Worm (Caenorhabditis elegans) whole organism, young adult: Measurements from ENCODE around the gene C07G1.15.
A peak's percentile ranks its signal among the peaks of the same experiment; 100 is the strongest.
"Not testable (repeated sequence)": the region's sequence is repeated elsewhere in the genome, so short reads cannot be mapped to it uniquely, and the experiment has no call there.

Experiments
- B0261.1 ChIP-seq: sonication (generic microtip); optimal IDR thresholded peaks from 2 replicates; lab custom pipeline; 2016; ENCODE audit warnings: mild to moderate bottlenecking, missing genetic modification characterization, moderate library complexity, missing compliant biosample characterization
- C17E4.6 ChIP-seq: fragments of 200-800 bp; sonication (Bioruptor generic); IDR thresholded peaks from 2 replicates; pipeline ENCODE4 v1.3.6; 2022; ENCODE audit warnings: missing genetic modification reagents, missing genetic modification characterization, missing compliant biosample characterization
- aptf-2 ChIP-seq: fragments of 200-800 bp; sonication (Bioruptor generic); conservative IDR thresholded peaks from 2 replicates; pipeline ENCODE4 v1.3.6; 2022; ENCODE audit warnings: missing genetic modification reagents, missing genetic modification characterization, missing compliant biosample characterization
- attf-5 ChIP-seq: fragments of 200-800 bp; sonication (Bioruptor generic); optimal IDR thresholded peaks from 2 replicates; lab custom pipeline; 2018; ENCODE audit warnings: mild to moderate bottlenecking, missing genetic modification characterization, missing compliant biosample characterization
- cebp-1 ChIP-seq, 2 experiments: fragments of 200-800 bp in 1 of 2; sonication (Bioruptor generic) in 1 of 2; sonication (generic microtip) in 1 of 2; IDR thresholded peaks in 1 of 2; optimal IDR thresholded peaks in 1 of 2; 2 replicates each; pipeline versions ENCODE4 v1.3.6 to Lab custom; 2017 to 2022; ENCODE audit warnings: missing compliant biosample characterization in 2 of 2, missing genetic modification characterization in 2 of 2, mild to moderate bottlenecking in 1 of 2, missing genetic modification reagents in 1 of 2, moderate library complexity in 1 of 2
- ceh-100 ChIP-seq: fragments of 200-800 bp; sonication (Bioruptor generic); IDR thresholded peaks from 2 replicates; pipeline ENCODE4 v1.3.6; 2022; ENCODE audit warnings: missing genetic modification reagents, missing genetic modification characterization, missing compliant biosample characterization
- ceh-27 ChIP-seq: fragments of 200-800 bp; sonication (Bioruptor generic); optimal IDR thresholded peaks from 2 replicates; lab custom pipeline; 2018; ENCODE audit warnings: mild to moderate bottlenecking, missing genetic modification characterization, moderate library complexity, missing compliant biosample characterization
- ceh-79 ChIP-seq: sonication (generic microtip); optimal IDR thresholded peaks from 2 replicates; lab custom pipeline; 2017; ENCODE audit warnings: mild to moderate bottlenecking, missing genetic modification characterization, missing compliant biosample characterization
- ceh-91 ChIP-seq: fragments of 200-800 bp; sonication (Bioruptor generic); IDR thresholded peaks from 2 replicates; pipeline ENCODE4 v1.3.6; 2022; ENCODE audit warnings: missing genetic modification reagents, missing genetic modification characterization, missing compliant biosample characterization
- die-1 ChIP-seq: sonication (generic microtip); optimal IDR thresholded peaks from 2 replicates; lab custom pipeline; 2016; ENCODE audit warnings: missing genotype, mild to moderate bottlenecking, missing genetic modification characterization, missing compliant biosample characterization
- dox-1 ChIP-seq: fragments of 200-800 bp; sonication (Bioruptor generic); IDR thresholded peaks from 2 replicates; pipeline ENCODE4 v1.3.6; 2022; ENCODE audit warnings: missing genetic modification reagents, missing genetic modification characterization, missing compliant biosample characterization
- egl-18 ChIP-seq: fragments of 200-800 bp; sonication (Bioruptor generic); IDR thresholded peaks from 2 replicates; pipeline ENCODE4 v1.3.6; 2022; ENCODE audit warnings: missing genetic modification reagents, missing genetic modification characterization, missing compliant biosample characterization
- egrh-3 ChIP-seq: fragments of 200-800 bp; sonication (Bioruptor generic); IDR thresholded peaks from 2 replicates; pipeline ENCODE4 v1.3.6; 2022; ENCODE audit warnings: missing genetic modification reagents, missing genetic modification characterization, missing compliant biosample characterization
- ekl-4 ChIP-seq: fragments of 200-800 bp; sonication (Bioruptor generic); IDR thresholded peaks from 2 replicates; pipeline ENCODE4 v1.3.6; 2022; ENCODE audit warnings: missing genetic modification reagents, missing genetic modification characterization, missing compliant biosample characterization
- him-1 ChIP-seq: sonication (generic microtip); optimal IDR thresholded peaks from 2 replicates; lab custom pipeline; 2016; ENCODE audit warnings: missing genotype, missing genetic modification reagents, missing genetic modification characterization, missing compliant biosample characterization
- hmg-1.2 ChIP-seq: fragments of 200-800 bp; sonication (Bioruptor generic); IDR thresholded peaks from 2 replicates; pipeline ENCODE4 v1.3.6; 2022; ENCODE audit warnings: missing genetic modification reagents, missing genetic modification characterization, missing compliant biosample characterization
- lag-1 ChIP-seq: fragments of 200-800 bp; sonication (Bioruptor generic); IDR thresholded peaks from 2 replicates; pipeline ENCODE4 v1.3.6; 2022; ENCODE audit warnings: missing genetic modification reagents, missing genetic modification characterization, missing compliant biosample characterization
- lin-26 ChIP-seq: fragments of 200-800 bp; sonication (Bioruptor generic); IDR thresholded peaks from 2 replicates; pipeline ENCODE4 v1.3.6; 2022; ENCODE audit warnings: missing genetic modification reagents, missing genetic modification characterization, missing compliant biosample characterization
- lin-40 ChIP-seq: sonication (generic microtip); optimal IDR thresholded peaks from 2 replicates; lab custom pipeline; 2016; ENCODE audit warnings: missing genetic modification characterization, mild to moderate bottlenecking, missing compliant biosample characterization, missing genotype, missing genetic modification reagents
- lin-54 ChIP-seq: fragments of 200-800 bp; sonication (Bioruptor generic); optimal IDR thresholded peaks from 2 replicates; lab custom pipeline; 2018; ENCODE audit warnings: mild to moderate bottlenecking, missing genetic modification characterization, missing compliant biosample characterization
- lsy-27 ChIP-seq: sonication (generic microtip); optimal IDR thresholded peaks from 2 replicates; lab custom pipeline; 2017; ENCODE audit warnings: missing genetic modification characterization, mild to moderate bottlenecking, missing compliant biosample characterization, antibody characterized with exemption, missing genotype, borderline replicate concordance; ENCODE audit not compliant: insufficient read depth
- mcd-1 ChIP-seq: fragments of 200-800 bp; sonication (Bioruptor generic); IDR thresholded peaks from 2 replicates; pipeline ENCODE4 v1.3.6; 2022; ENCODE audit warnings: missing genetic modification reagents, missing genetic modification characterization, missing compliant biosample characterization
- mes-4 ChIP-seq: sonication (generic microtip); optimal IDR thresholded peaks from 2 replicates; lab custom pipeline; 2016; ENCODE audit warnings: missing genotype, missing genetic modification characterization, missing compliant biosample characterization
- nfyb-1 ChIP-seq: fragments of 200-800 bp; sonication (Bioruptor generic); IDR thresholded peaks from 2 replicates; pipeline ENCODE4 v1.3.6; 2022; ENCODE audit warnings: missing genetic modification reagents, missing genetic modification characterization, missing compliant biosample characterization
- nhr-80 ChIP-seq: sonication (generic microtip); optimal IDR thresholded peaks from 2 replicates; lab custom pipeline; 2016; ENCODE audit warnings: missing genetic modification characterization, missing compliant biosample characterization
- pha-4 ChIP-seq: fragments of 150-350 bp; sonication (generic microtip); optimal IDR thresholded peaks from 2 replicates; lab custom pipeline; 2014; ENCODE audit warnings: missing biosample characterization, missing genetic modification reagents, missing genetic modification characterization
- repo-1 ChIP-seq: sonication (generic microtip); optimal IDR thresholded peaks from 2 replicates; lab custom pipeline; 2017; ENCODE audit warnings: mild to moderate bottlenecking, missing genetic modification characterization, missing compliant biosample characterization
- rpc-1 ChIP-seq, 2 experiments: fragments of 150-350 bp in 1 of 2; sonication (generic microtip) in 1 of 2; optimal IDR thresholded peaks; 2 replicates each; lab custom pipeline; 2014 to 2018; ENCODE audit warnings: missing biosample characterization in 1 of 2, missing genetic modification characterization in 1 of 2, missing genetic modification reagents in 1 of 2, missing genotype in 1 of 2
- snpc-1.1 ChIP-seq: sonication (generic microtip); optimal IDR thresholded peaks from 2 replicates; lab custom pipeline; 2017; ENCODE audit warnings: missing genetic modification characterization, mild to moderate bottlenecking, missing compliant biosample characterization, antibody characterized with exemption, moderate library complexity, missing genotype, missing genetic modification reagents; ENCODE audit not compliant: insufficient read depth
- snpc-4 ChIP-seq, 5 experiments: fragments of 150-350 bp in 1 of 5; sonication (generic microtip) in 4 of 5; optimal IDR thresholded peaks; 2 replicates each; lab custom pipeline; 2014 to 2018; ENCODE audit warnings: missing genetic modification characterization in 5 of 5, missing biosample characterization in 3 of 5, antibody characterized with exemption in 2 of 5, mild to moderate bottlenecking in 2 of 5, missing compliant biosample characterization in 2 of 5, missing genotype in 2 of 5, moderate library complexity in 2 of 5, missing genetic modification reagents in 1 of 5
- tbp1 ChIP-seq: fragments of 200-800 bp; sonication (Bioruptor generic); optimal IDR thresholded peaks from 2 replicates; lab custom pipeline; 2018; ENCODE audit warnings: mild to moderate bottlenecking, missing genetic modification characterization, missing compliant biosample characterization
- xnd-1 ChIP-seq: sonication (generic microtip); optimal IDR thresholded peaks from 2 replicates; lab custom pipeline; 2016; ENCODE audit warnings: missing genotype, missing genetic modification reagents, missing genetic modification characterization, missing compliant biosample characterization
- ztf-3 ChIP-seq: fragments of 200-800 bp; sonication (Bioruptor generic); optimal IDR thresholded peaks from 2 replicates; lab custom pipeline; 2018; ENCODE audit warnings: mild to moderate bottlenecking, missing genetic modification characterization, missing compliant biosample characterization

Gene C07G1.15

ce11 chrIV:8169674-8170073 lies at the start of gene C07G1.15:
Gene C07G1.15, plus strand, starts transcription at chrIV:8169974.
- TF ChIP-seq C17E4.6 (GFP tag; lab: Robert Waterston, UW) (no peak), xnd-1 (tag; lab: Kevin White, UChicago) (no peak)

ce11 chrIV:8122349-8122748 lies 47.4 kb upstream of the C07G1.15 start, which contains the start of gene erp-44.3:
Gene erp-44.3, plus strand, starts transcription at chrIV:8122649.
- not testable (repeated sequence) for TF ChIP-seq attf-5; ekl-4 (GFP tag; lab: Robert Waterston, UW); egrh-3 (GFP tag; lab: Robert Waterston, UW)
- TF ChIP-seq, all 124 proteins: peak for 0; not testable (repeated sequence) for 124

- peak; percentile 50 for TF ChIP-seq hmg-1.2 (GFP tag; lab: Robert Waterston, UW)
- TF ChIP-seq lin-26 (GFP tag; lab: Robert Waterston, UW): peak; percentile 65; the same call in 1 of the 2 replicates
- peak; percentile 79 for TF ChIP-seq tbp1
- peak; percentile 46 for TF ChIP-seq B0261.1 (tag; lab: Kevin White, UChicago)
- TF ChIP-seq rpc-1 (optimal IDR thresholded peaks at IDR 0.05; lab: Kevin White, UChicago): not testable (repeated sequence)
- peak; percentile 27 for TF ChIP-seq rpc-1 (tag; optimal IDR thresholded peaks at IDR 0.05; lab: Kevin White, UChicago)
These were observed 46.2 kb upstream of the C07G1.15 start for ce11 chrIV:8123541-8123940.

ce11 chrIV:8126902-8127301 lies 42.9 kb upstream of the C07G1.15 start, which contains the start of gene ceph-41:
Gene ceph-41, plus strand, starts transcription at chrIV:8127202.
- TF ChIP-seq ceh-91 (GFP tag; lab: Robert Waterston, UW): no peak
- TF ChIP-seq him-1 (tag; lab: Kevin White, UChicago): no peak
- no peak for TF ChIP-seq repo-1 (tag; lab: Kevin White, UChicago)
- TF ChIP-seq ztf-3 (GFP tag; lab: Kevin White, UChicago): no peak

ce11 chrIV:8127430-8127829 lies 42.3 kb upstream of the C07G1.15 start:
- TF ChIP-seq lsy-27 (tag; lab: Kevin White, UChicago) (no peak), pha-4 (no peak), ceh-100 (GFP tag; lab: Robert Waterston, UW) (no peak), die-1 (tag; lab: Kevin White, UChicago) (no peak), lin-54 (no peak), lin-26 (GFP tag; lab: Robert Waterston, UW) (no peak), rpc-1 (optimal IDR thresholded peaks at IDR 0.05; lab: Kevin White, UChicago) (no peak), rpc-1 (tag; optimal IDR thresholded peaks at IDR 0.05; lab: Kevin White, UChicago) (no peak), egl-18 (no peak)

ce11 chrIV:8130131-8130611 lies 39.6 kb upstream of the C07G1.15 start, which contains the start of the genes ndub-11 and moc-3:
Gene ndub-11, minus strand, starts transcription at chrIV:8130231.
Gene moc-3, plus strand, starts transcription at chrIV:8130561.
- TF ChIP-seq ceh-79 (tag; lab: Kevin White, UChicago) (no peak), mcd-1 (0 out of 2 replicates have a peak, but pooled peaks have one; percentile 8), snpc-4 (GFP tag; optimal IDR thresholded peaks at IDR 0.05; lab: Kevin White, UChicago) (no peak), snpc-4 (tag; optimal IDR thresholded peaks at IDR 0.05; lab: Kevin White, UChicago) (no peak), aptf-2 (no peak)

- peak; percentile 3 for TF ChIP-seq ceh-27
- TF ChIP-seq hmg-1.2 (GFP tag; lab: Robert Waterston, UW): peak; percentile 47; the same call in 1 of the 2 replicates
- TF ChIP-seq lag-1 (GFP tag; lab: Robert Waterston, UW): no peak
- peak; percentile 69 for TF ChIP-seq nhr-80 (tag; lab: Kevin White, UChicago)
- peak; percentile 51 for TF ChIP-seq repo-1 (tag; lab: Kevin White, UChicago)
- no peak for TF ChIP-seq ztf-3 (GFP tag; lab: Kevin White, UChicago)
- peak; percentile 0 for TF ChIP-seq lin-54
- TF ChIP-seq dox-1 (GFP tag; lab: Robert Waterston, UW): 0 out of 2 replicates have a peak, but pooled peaks have one; percentile 26
- TF ChIP-seq attf-5: peak; percentile 48
- TF ChIP-seq cebp-1 (GFP tag; IDR thresholded peaks at IDR 0.05; lab: Robert Waterston, UW): no peak
- TF ChIP-seq cebp-1 (tag; optimal IDR thresholded peaks at IDR 0.05; lab: Kevin White, UChicago): peak; percentile 57
- peak; percentile 30 for TF ChIP-seq lin-40 (tag; lab: Kevin White, UChicago)
- TF ChIP-seq snpc-1.1 (tag; lab: Kevin White, UChicago): no peak
- TF ChIP-seq mes-4 (tag; lab: Kevin White, UChicago): no peak
- TF ChIP-seq lin-26 (GFP tag; lab: Robert Waterston, UW): 0 out of 2 replicates have a peak, but pooled peaks have one; percentile 15
- 0 out of 2 replicates have a peak, but pooled peaks have one; percentile 13 for TF ChIP-seq nfyb-1 (GFP tag; lab: Robert Waterston, UW)
- TF ChIP-seq tbp1: peak; percentile 0
These were observed 36.2 kb upstream of the C07G1.15 start, which contains the start of gene sph-1 for ce11 chrIV:8133536-8133935. Gene sph-1, minus strand, starts transcription at chrIV:8133558.
